Fruit fly (Drosophila melanogaster) whole organism, embryonic: Measurements from ENCODE around the gene spg.
A peak's percentile ranks its signal among the peaks of the same experiment; 100 is the strongest.

Source experiments
- CG10431 ChIP-seq: fragments of 200-800 bp; sonication (Bioruptor generic); optimal IDR thresholded peaks from 3 replicates; lab custom pipeline; 2018; ENCODE audit warnings: missing biosample characterization, mild to moderate bottlenecking, missing genetic modification characterization
- CG11695 ChIP-seq: fragments of 200-800 bp; sonication (Bioruptor generic); IDR thresholded peaks from 3 replicates; pipeline ENCODE4 v1.3.6; 2022; ENCODE audit warnings: missing biosample characterization, missing genetic modification characterization
- CG11723 ChIP-seq: fragments of 200-800 bp; sonication (Bioruptor generic); optimal IDR thresholded peaks from 2 replicates; lab custom pipeline; 2017; ENCODE audit warnings: missing biosample characterization, mild to moderate bottlenecking, missing genetic modification characterization
- CG12299 ChIP-seq: fragments of 200-800 bp; sonication (Bioruptor generic); optimal IDR thresholded peaks from 2 replicates; lab custom pipeline; 2018; ENCODE audit warnings: missing biosample characterization, mild to moderate bottlenecking, missing genetic modification characterization
- CG12769 ChIP-seq: fragments of 200-800 bp; sonication (Bioruptor generic); optimal IDR thresholded peaks from 2 replicates; lab custom pipeline; 2019; ENCODE audit warnings: missing biosample characterization, mild to moderate bottlenecking, missing genetic modification characterization, moderate library complexity
- CG15269 ChIP-seq: fragments of 200-800 bp; sonication (Bioruptor generic); optimal IDR thresholded peaks from 2 replicates; lab custom pipeline; 2018; ENCODE audit warnings: missing biosample characterization, mild to moderate bottlenecking, missing genetic modification characterization, moderate library complexity
- CG15696 ChIP-seq: fragments of 200-800 bp; sonication (Bioruptor generic); optimal IDR thresholded peaks from 2 replicates; lab custom pipeline; 2019; ENCODE audit warnings: missing biosample characterization, mild to moderate bottlenecking, missing genetic modification characterization, moderate library complexity
- CG17385 ChIP-seq: fragments of 200-800 bp; sonication (Bioruptor generic); optimal IDR thresholded peaks from 3 replicates; lab custom pipeline; 2018; ENCODE audit warnings: missing biosample characterization, mild to moderate bottlenecking, missing genetic modification characterization
- CG17829 ChIP-seq: fragments of 200-800 bp; optimal IDR thresholded peaks from 2 replicates; lab custom pipeline; 2019; ENCODE audit warnings: missing biosample characterization, mild to moderate bottlenecking, missing genetic modification characterization, moderate library complexity
- CG2678 ChIP-seq: fragments of 200-800 bp; sonication (Bioruptor generic); optimal IDR thresholded peaks from 3 replicates; lab custom pipeline; 2019; ENCODE audit warnings: missing biosample characterization, mild to moderate bottlenecking, missing genetic modification characterization, moderate library complexity
- CG2712 ChIP-seq: fragments of 200-800 bp; optimal IDR thresholded peaks from 3 replicates; lab custom pipeline; 2019; ENCODE audit warnings: missing biosample characterization, mild to moderate bottlenecking, missing genetic modification characterization, moderate library complexity
- CG30403 ChIP-seq: fragments of 200-800 bp; sonication (Bioruptor generic); optimal IDR thresholded peaks from 3 replicates; lab custom pipeline; 2016; ENCODE audit warnings: missing biosample characterization, missing genetic modification characterization
- CG3407 ChIP-seq: fragments of 200-800 bp; sonication (Bioruptor generic); optimal IDR thresholded peaks from 2 replicates; lab custom pipeline; 2018; ENCODE audit warnings: missing biosample characterization, mild to moderate bottlenecking, missing genetic modification characterization
- CG6272 ChIP-seq: fragments of 200-800 bp; sonication (Bioruptor generic); IDR thresholded peaks from 2 replicates; pipeline ENCODE4 v1.3.6; 2022; ENCODE audit warnings: missing biosample characterization, missing genetic modification characterization
- CG6765 ChIP-seq: fragments of 200-800 bp; sonication (Bioruptor generic); optimal IDR thresholded peaks from 3 replicates; lab custom pipeline; 2017; ENCODE audit warnings: missing biosample characterization, mild to moderate bottlenecking, missing genetic modification characterization
- CG7987 ChIP-seq: fragments of 200-800 bp; sonication (Bioruptor generic); optimal IDR thresholded peaks from 2 replicates; lab custom pipeline; 2018; ENCODE audit warnings: missing biosample characterization, mild to moderate bottlenecking, missing genetic modification characterization, moderate library complexity
- CG9437 ChIP-seq: fragments of 200-800 bp; sonication (Bioruptor generic); optimal IDR thresholded peaks from 2 replicates; lab custom pipeline; 2018; ENCODE audit warnings: missing biosample characterization, mild to moderate bottlenecking, missing genetic modification characterization
- CG9727 ChIP-seq: fragments of 200-800 bp; sonication (Bioruptor generic); optimal IDR thresholded peaks from 3 replicates; lab custom pipeline; 2017; ENCODE audit warnings: missing biosample characterization, mild to moderate bottlenecking, missing genetic modification characterization
- Camta ChIP-seq: fragments of 200-800 bp; sonication (Bioruptor generic); optimal IDR thresholded peaks from 2 replicates; lab custom pipeline; 2016; ENCODE audit warnings: missing biosample characterization, missing genetic modification characterization
- Doc2 ChIP-seq: fragments of 200-800 bp; sonication (Bioruptor generic); IDR thresholded peaks from 2 replicates; pipeline ENCODE4 v1.3.6; 2022; ENCODE audit warnings: missing biosample characterization, missing genetic modification characterization
- Fer3 ChIP-seq: fragments of 200-800 bp; sonication (Bioruptor generic); optimal IDR thresholded peaks from 2 replicates; lab custom pipeline; 2018; ENCODE audit warnings: missing biosample characterization, mild to moderate bottlenecking, missing genetic modification characterization, moderate library complexity
- GATAe ChIP-seq: fragments of 200-800 bp; sonication (Bioruptor generic); conservative IDR thresholded peaks from 2 replicates; pipeline ENCODE4 v1.3.6; 2022; ENCODE audit warnings: missing biosample characterization, missing genetic modification characterization
- Hmr ChIP-seq: fragments of 200-800 bp; sonication (Bioruptor generic); optimal IDR thresholded peaks from 3 replicates; lab custom pipeline; 2017; ENCODE audit warnings: mild to moderate bottlenecking, missing biosample characterization, missing genetic modification reagents, missing genetic modification characterization
- Lhr ChIP-seq: fragments of 200-800 bp; sonication (Bioruptor generic); optimal IDR thresholded peaks from 3 replicates; lab custom pipeline; 2017; ENCODE audit warnings: mild to moderate bottlenecking, missing biosample characterization, missing genetic modification reagents, missing genetic modification characterization
- Myb ChIP-seq: fragments of 200-800 bp; sonication (Bioruptor generic); optimal IDR thresholded peaks from 2 replicates; lab custom pipeline; 2016; ENCODE audit warnings: missing biosample characterization, missing genetic modification characterization
- Nf-YC ChIP-seq: fragments of 200-800 bp; optimal IDR thresholded peaks from 3 replicates; lab custom pipeline; 2019; ENCODE audit warnings: missing biosample characterization, mild to moderate bottlenecking, missing genetic modification characterization, moderate library complexity
- Ptx1 ChIP-seq: fragments of 200-800 bp; sonication (Bioruptor generic); IDR thresholded peaks from 2 replicates; pipeline ENCODE4 v1.3.6; 2022; ENCODE audit warnings: missing biosample characterization, missing genetic modification characterization
- ab ChIP-seq: fragments of 200-800 bp; sonication (Bioruptor generic); optimal IDR thresholded peaks from 2 replicates; lab custom pipeline; 2016; ENCODE audit warnings: missing biosample characterization, missing genetic modification characterization
- al ChIP-seq: fragments of 200-800 bp; sonication (Bioruptor generic); IDR thresholded peaks from 2 replicates; pipeline ENCODE4 v1.3.6; 2022; ENCODE audit warnings: missing biosample characterization, missing genetic modification characterization
- bbx ChIP-seq: fragments of 200-800 bp; sonication (Bioruptor generic); IDR thresholded peaks from 2 replicates; pipeline ENCODE4 v1.3.6; 2022; ENCODE audit warnings: missing biosample characterization, missing genetic modification characterization; ENCODE audit not compliant: partially characterized antibody
- bowl ChIP-seq: fragments of 200-800 bp; sonication (Bioruptor generic); IDR thresholded peaks from 2 replicates; pipeline ENCODE4 v1.3.6; 2022; ENCODE audit warnings: missing biosample characterization, missing genetic modification characterization
- br ChIP-seq: fragments of >200 bp; optimal IDR thresholded peaks from 2 replicates; lab custom pipeline; 2017
- cas ChIP-seq: fragments of 200-800 bp; sonication (Bioruptor generic); IDR thresholded peaks from 2 replicates; pipeline ENCODE4 v1.3.6; 2022; ENCODE audit warnings: missing biosample characterization, missing genetic modification characterization
- caup ChIP-seq: fragments of 200-800 bp; sonication (Bioruptor generic); optimal IDR thresholded peaks from 3 replicates; lab custom pipeline; 2017; ENCODE audit warnings: missing biosample characterization, mild to moderate bottlenecking, missing genetic modification characterization, moderate library complexity; ENCODE audit not compliant: severe bottlenecking
- dm ChIP-seq: fragments of 200-800 bp; sonication (Bioruptor generic); optimal IDR thresholded peaks from 3 replicates; lab custom pipeline; 2016; ENCODE audit warnings: missing biosample characterization, missing genetic modification characterization
- dysf ChIP-seq: fragments of 200-800 bp; sonication (Bioruptor generic); IDR thresholded peaks from 3 replicates; pipeline ENCODE4 v1.3.6; 2022; ENCODE audit warnings: missing biosample characterization, missing genetic modification characterization
- gcm ChIP-seq: fragments of 200-800 bp; sonication (Bioruptor generic); optimal IDR thresholded peaks from 2 replicates; lab custom pipeline; 2019; ENCODE audit warnings: missing biosample characterization, mild to moderate bottlenecking, missing genetic modification characterization, moderate library complexity
- h ChIP-seq: fragments of >200 bp; optimal IDR thresholded peaks from 2 replicates; lab custom pipeline; 2017
- jing ChIP-seq: fragments of 200-800 bp; sonication (Bioruptor generic); optimal IDR thresholded peaks from 2 replicates; lab custom pipeline; 2018; ENCODE audit warnings: missing biosample characterization, mild to moderate bottlenecking, missing genetic modification characterization
- ken ChIP-seq: fragments of 200-800 bp; sonication (Bioruptor generic); IDR thresholded peaks from 3 replicates; pipeline ENCODE4 v1.3.6; 2022; ENCODE audit warnings: missing biosample characterization, missing genetic modification characterization
- kni ChIP-seq: fragments of 200-800 bp; sonication (Bioruptor generic); optimal IDR thresholded peaks from 3 replicates; lab custom pipeline; 2017; ENCODE audit warnings: mild to moderate bottlenecking, missing biosample characterization, missing genetic modification reagents, missing genetic modification characterization
- onecut ChIP-seq: fragments of 200-800 bp; sonication (Bioruptor generic); IDR thresholded peaks from 2 replicates; pipeline ENCODE4 v1.3.6; 2022; ENCODE audit warnings: missing biosample characterization, missing genetic modification characterization
- otp ChIP-seq: fragments of 200-800 bp; sonication (Bioruptor generic); IDR thresholded peaks from 3 replicates; pipeline ENCODE4, ENCODE4 v1.3.6; 2022; ENCODE audit warnings: missing biosample characterization, missing genetic modification characterization
- pb ChIP-seq: fragments of 200-800 bp; sonication (Bioruptor generic); optimal IDR thresholded peaks from 3 replicates; lab custom pipeline; 2016; ENCODE audit warnings: missing biosample characterization, missing genetic modification characterization
- pum ChIP-seq: fragments of 200-800 bp; sonication (Bioruptor generic); optimal IDR thresholded peaks from 2 replicates; lab custom pipeline; 2016; ENCODE audit warnings: missing biosample characterization, missing genetic modification characterization
- sens-2 ChIP-seq: fragments of 200-800 bp; sonication (Bioruptor generic); IDR thresholded peaks from 2 replicates; pipeline ENCODE4 v1.3.6; 2022; ENCODE audit warnings: missing biosample characterization, missing genetic modification characterization
- tll ChIP-seq, 2 experiments: fragments of 200-800 bp in 1 of 2; fragments of >200 bp in 1 of 2; sonication (Bioruptor generic) in 1 of 2; optimal IDR thresholded peaks; 2 replicates each; lab custom pipeline; 2017 to 2019; ENCODE audit warnings: missing biosample characterization in 2 of 2, missing genetic modification characterization in 2 of 2, mild to moderate bottlenecking in 1 of 2, moderate library complexity in 1 of 2
- zen2 ChIP-seq: fragments of 200-800 bp; sonication (Bioruptor generic); IDR thresholded peaks from 3 replicates; pipeline ENCODE4 v1.3.6; 2022; ENCODE audit warnings: missing biosample characterization, missing genetic modification characterization; ENCODE audit not compliant: partially characterized antibody

spg gene

dm6 chr3R:28831172-28831571 is 13.9 kb upstream of the spg start (continued):
- TF ChIP-seq CG11695 (GFP tag; lab: Robert Waterston, UW) (peak; percentile 20; the same call in 1 of the 3 replicates), Ptx1 (GFP tag; lab: Robert Waterston, UW) (peak; percentile 17; the same call in 1 of the 2 replicates), GATAe (peak; percentile 74), dysf (GFP tag; lab: Robert Waterston, UW) (peak; percentile 43; the same call in 1 of the 3 replicates), bowl (GFP tag; lab: Robert Waterston, UW) (peak; percentile 39; the same call in 1 of the 2 replicates), caup (GFP tag; lab: Kevin White, UChicago) (peak; percentile 18), CG12769 (peak; percentile 26), Doc2 (GFP tag; lab: Robert Waterston, UW) (no peak)

dm6 chr3R:28831626-28832267 is 13.3 kb upstream of the spg start, which contains the start of gene WASp:
TSS of gene WASp (minus strand) at chr3R:28832024.
- TF ChIP-seq CG15269 = no peak
- TF ChIP-seq ab (GFP tag; lab: Kevin White, UChicago) = no peak
- 0 out of 2 replicates have a peak, but pooled peaks have one; percentile 42 for TF ChIP-seq sens-2 (GFP tag; lab: Robert Waterston, UW)
- peak; percentile 57 for TF ChIP-seq bbx (GFP tag; lab: Robert Waterston, UW)
- peak; percentile 59 for TF ChIP-seq CG30403 (GFP tag; lab: Kevin White, UChicago)
- no peak for TF ChIP-seq jing (GFP tag; lab: Kevin White, UChicago)
- TF ChIP-seq CG9727 (GFP tag; lab: Kevin White, UChicago) = peak; percentile 73
- TF ChIP-seq Lhr = peak; percentile 89
- peak; percentile 86 for TF ChIP-seq CG7987
- peak; percentile 54 for TF ChIP-seq pb
- TF ChIP-seq h = no peak
- no peak for TF ChIP-seq Nf-YC (tag; lab: Kevin White, UChicago)
- TF ChIP-seq al (GFP tag; lab: Robert Waterston, UW) = peak; percentile 30; the same call in 1 of the 2 replicates
- no peak for TF ChIP-seq tll (GFP tag; optimal IDR thresholded peaks at IDR 0.05; lab: Kevin White, UChicago)
- peak; percentile 58; the same call in 1 of the 3 replicates for TF ChIP-seq ken (GFP tag; lab: Robert Waterston, UW)
- peak; percentile 90 for TF ChIP-seq Hmr (GFP tag; lab: Kevin White, UChicago)
- TF ChIP-seq CG17829 = peak; percentile 77
- TF ChIP-seq CG6765 (GFP tag; lab: Kevin White, UChicago) = peak; percentile 37
- 0 out of 2 replicates have a peak, but pooled peaks have one; percentile 15 for TF ChIP-seq CG6272 (GFP tag; lab: Robert Waterston, UW)
- no peak for TF ChIP-seq CG15696 (tag; lab: Kevin White, UChicago)
- TF ChIP-seq CG11723 (GFP tag; lab: Kevin White, UChicago) = no peak
- TF ChIP-seq CG3407 (GFP tag; lab: Kevin White, UChicago) = peak; percentile 58
- TF ChIP-seq CG12769 = no peak
- TF ChIP-seq zen2 (GFP tag; lab: Robert Waterston, UW) = no peak; the same call in 2 of the 3 replicates
- peak; percentile 46 for TF ChIP-seq CG9437 (GFP tag; lab: Kevin White, UChicago)
- TF ChIP-seq cas (GFP tag; lab: Robert Waterston, UW) = peak; percentile 57; the same call in 1 of the 2 replicates
- TF ChIP-seq otp (GFP tag; lab: Robert Waterston, UW) = peak; percentile 46; the same call in 1 of the 3 replicates
- peak; percentile 77 for TF ChIP-seq Camta (GFP tag; lab: Kevin White, UChicago)
- TF ChIP-seq CG2712 = peak; percentile 71
- TF ChIP-seq CG2678 (tag; lab: Kevin White, UChicago) = no peak
- TF ChIP-seq Fer3 (tag; lab: Kevin White, UChicago) = peak; percentile 62
- peak; percentile 91 for TF ChIP-seq Myb (GFP tag; lab: Kevin White, UChicago)
- no peak for TF ChIP-seq CG17385 (GFP tag; lab: Kevin White, UChicago)
- TF ChIP-seq onecut (GFP tag; lab: Robert Waterston, UW) = peak; percentile 78
- TF ChIP-seq kni = no peak
- no peak for TF ChIP-seq br (lab: Kevin White, UChicago)
- TF ChIP-seq gcm = no peak
- TF ChIP-seq pum (GFP tag; lab: Kevin White, UChicago) = peak; percentile 55
- peak; percentile 39 for TF ChIP-seq CG12299 (tag; lab: Kevin White, UChicago)
- TF ChIP-seq CG10431 = no peak
- peak; percentile 81 for TF ChIP-seq dm (GFP tag; lab: Kevin White, UChicago)
